Fruit fly (Drosophila melanogaster): ENCODE measurements around the gene mamo.

The mamo gene

dm6 chrX:13995977-13996723, 5.8 kb upstream of the mamo start, which contains the start of gene ben (continued):
- TF ChIP-seq Atf6 (GFP tag; IDR thresholded peaks at IDR 0.05) (peak; percentile 64), CG10147 (GFP tag; optimal IDR thresholded peaks at IDR 0.05) (peak; percentile 73), CG4360 (GFP tag; IDR thresholded peaks at IDR 0.05) (peak; percentile 84), CG12769 (tag; optimal IDR thresholded peaks at IDR 0.05) (peak; percentile 70), CG12659 (GFP tag; optimal IDR thresholded peaks at IDR 0.05) (peak; percentile 87), NC2β (GFP tag; optimal IDR thresholded peaks at IDR 0.05) (peak; percentile 71), MTF-1 (GFP tag; optimal IDR thresholded peaks at IDR 0.05; ENCODE audit: borderline replicate concordance) (peak; percentile 46), mirr (GFP tag; optimal IDR thresholded peaks at IDR 0.05) (peak; percentile 38), CG3847 (GFP tag; IDR thresholded peaks at IDR 0.05) (no peak), prd (optimal IDR thresholded peaks at IDR 0.05) (no peak), prd (GFP tag; IDR thresholded peaks at IDR 0.05) (peak; percentile 91)

dm6 chrX:13994783-13995341, 4.5 kb upstream of the mamo start:
- peak; percentile 49 for TF ChIP-seq psq (GFP tag; optimal IDR thresholded peaks at IDR 0.05)
- peak; percentile 79 for TF ChIP-seq kni (GFP tag; optimal IDR thresholded peaks at IDR 0.05)
- no peak for TF ChIP-seq B-H2 (GFP tag; optimal IDR thresholded peaks at IDR 0.05)
- peak; percentile 92 for TF ChIP-seq crol (GFP tag; IDR thresholded peaks at IDR 0.05)
- peak; percentile 87 for TF ChIP-seq nom (GFP tag; optimal IDR thresholded peaks at IDR 0.05)
- TF ChIP-seq E2f2 (GFP tag; IDR thresholded peaks at IDR 0.05): no peak
- peak; percentile 39; the same call in 1 of the 2 replicates for TF ChIP-seq Adf1 (GFP tag; IDR thresholded peaks at IDR 0.05)
- TF ChIP-seq CG8478 (optimal IDR thresholded peaks at IDR 0.05): peak; percentile 98
- TF ChIP-seq sqz (GFP tag; optimal IDR thresholded peaks at IDR 0.05): peak; percentile 93
- no peak for TF ChIP-seq CG12071 (GFP tag; optimal IDR thresholded peaks at IDR 0.05)
- TF ChIP-seq Eip74EF (GFP tag; optimal IDR thresholded peaks at IDR 0.05): peak in 1 of 2 experiments; percentile 50
- no peak for TF ChIP-seq Sin3A (optimal IDR thresholded peaks at IDR 0.05)
- no peak for TF ChIP-seq emc (GFP tag; optimal IDR thresholded peaks at IDR 0.05)
- TF ChIP-seq CG15601 (tag; optimal IDR thresholded peaks at IDR 0.05): no peak
- TF ChIP-seq CG9437 (GFP tag; optimal IDR thresholded peaks at IDR 0.05): no peak
- peak; percentile 31 for TF ChIP-seq CG8924 (tag; optimal IDR thresholded peaks at IDR 0.05)
- no peak for TF ChIP-seq her (GFP tag; optimal IDR thresholded peaks at IDR 0.05)
- no peak for TF ChIP-seq gsb-n (tag; optimal IDR thresholded peaks at IDR 0.05)
- peak in 1 of 2 experiments; percentile 44 for TF ChIP-seq insv (GFP tag; optimal IDR thresholded peaks at IDR 0.05)
- TF ChIP-seq Aef1 (GFP tag; IDR thresholded peaks at IDR 0.05): peak; percentile 75
- TF ChIP-seq lilli (GFP tag; optimal IDR thresholded peaks at IDR 0.05): no peak
- TF ChIP-seq Trl (optimal IDR thresholded peaks at IDR 0.05): peak; percentile 24 to 58
- no peak for TF ChIP-seq Trl (GFP tag; optimal IDR thresholded peaks at IDR 0.05)
- TF ChIP-seq Awh (GFP tag; IDR thresholded peaks at IDR 0.05): no peak
- TF ChIP-seq chinmo (GFP tag; IDR thresholded peaks at IDR 0.05; ENCODE audit: partially characterized antibody): peak; percentile 80; the same call in 3 of the 4 replicates
- peak; percentile 99 for TF ChIP-seq cg (GFP tag; optimal IDR thresholded peaks at IDR 0.05)
- TF ChIP-seq Lim3 (GFP tag; IDR thresholded peaks at IDR 0.05): no peak
- TF ChIP-seq CG11504 (tag; optimal IDR thresholded peaks at IDR 0.05): peak; percentile 51
- TF ChIP-seq Nf-YC (tag; optimal IDR thresholded peaks at IDR 0.05): peak; percentile 97
- peak; percentile 74 for TF ChIP-seq ERR (GFP tag; optimal IDR thresholded peaks at IDR 0.05)
- TF ChIP-seq Dll (GFP tag; IDR thresholded peaks at IDR 0.05; ENCODE audit: partially characterized antibody): no peak
- TF ChIP-seq BEAF-32 (GFP tag; optimal IDR thresholded peaks at IDR 0.05): no peak
- TF ChIP-seq CG12236 (GFP tag; optimal IDR thresholded peaks at IDR 0.05): no peak
- TF ChIP-seq cad (GFP tag; optimal IDR thresholded peaks at IDR 0.05): peak; percentile 9
- TF ChIP-seq twi (tag; optimal IDR thresholded peaks at IDR 0.05): peak; percentile 47
- TF ChIP-seq CG3163 (GFP tag; optimal IDR thresholded peaks at IDR 0.05): peak; percentile 63
- peak; percentile 75 for TF ChIP-seq CG1832 (GFP tag; optimal IDR thresholded peaks at IDR 0.05)
- TF ChIP-seq CG2120 (GFP tag; optimal IDR thresholded peaks at IDR 0.05): no peak

All from whole organism, embryonic.